Worm (Caenorhabditis elegans): ENCODE results near the gene ugt-39.

- TF ChIP-seq swsn-7 (tag; optimal IDR thresholded peaks at IDR 0.05): no peak
- TF ChIP-seq egl-27 (tag; optimal IDR thresholded peaks at IDR 0.05): no peak
- no peak for TF ChIP-seq lir-3 (tag; optimal IDR thresholded peaks at IDR 0.05; ENCODE audit: poor library complexity)
- TF ChIP-seq lsy-2 (tag; optimal IDR thresholded peaks at IDR 0.05): no peak
Measured at ce11 chrV:7175201-7175600, 18.3 kb downstream of the ugt-39 start, which contains the start of gene lgc-39.
